Worm (Caenorhabditis elegans): ENCODE measurements around the gene W07G4.8.

W07G4.8 gene

DNA sequence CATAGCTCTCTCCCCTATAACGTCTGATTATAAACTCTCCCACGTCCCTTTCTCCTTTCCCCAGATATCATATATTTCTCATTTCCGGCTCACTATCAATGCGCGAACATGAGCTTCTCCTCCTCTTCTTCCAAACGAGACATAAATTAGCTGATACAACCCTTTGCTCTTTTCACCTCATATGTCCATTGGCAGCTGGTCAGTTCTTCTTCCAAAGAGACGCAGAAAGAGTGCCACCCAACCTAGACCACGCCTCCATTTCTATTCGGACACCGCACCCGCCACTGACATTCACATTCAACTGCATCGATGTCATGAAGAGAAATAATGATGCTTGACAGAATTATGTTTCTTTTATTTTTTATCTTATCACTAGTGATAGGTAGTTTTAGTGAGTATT, 30.6 kb downstream of the W07G4.8 start, which contains the start of gene fmi-1:
fmi-1 (plus strand) TSS at position 301 of the 400 bp plus-strand sequence.
- TF ChIP-seq ceh-18 (tag; optimal IDR thresholded peaks at IDR 0.05): no peak
- TF ChIP-seq dve-1 (tag; optimal IDR thresholded peaks at IDR 0.05): no peak
- no peak for TF ChIP-seq K09A11.1 (tag; optimal IDR thresholded peaks at IDR 0.05; ENCODE audit: insufficient read depth)
- TF ChIP-seq lin-11 (tag; optimal IDR thresholded peaks at IDR 0.05): no peak
- no peak for TF ChIP-seq odd-2 (tag; optimal IDR thresholded peaks at IDR 0.05)
- TF ChIP-seq elt-2 (tag; optimal IDR thresholded peaks at IDR 0.05): no peak
- TF ChIP-seq pqm-1 (tag; optimal IDR thresholded peaks at IDR 0.05): no peak
- TF ChIP-seq pat-9 (tag; optimal IDR thresholded peaks at IDR 0.05): no peak
- no peak for TF ChIP-seq T23F11.4 (GFP tag; optimal IDR thresholded peaks at IDR 0.05)
- TF ChIP-seq sdc-2 (tag; optimal IDR thresholded peaks at IDR 0.05): no peak
- TF ChIP-seq hlh-8 (tag; optimal IDR thresholded peaks at IDR 0.05): no peak
- no peak for TF ChIP-seq ahr-1 (tag; optimal IDR thresholded peaks at IDR 0.05)
- no peak for TF ChIP-seq npax-4 (tag; optimal IDR thresholded peaks at IDR 0.05)
- no peak for TF ChIP-seq elt-4 (tag; optimal IDR thresholded peaks at IDR 0.05)
- no peak for TF ChIP-seq nfya-1 (tag; optimal IDR thresholded peaks at IDR 0.05)
- no peak for TF ChIP-seq nhr-232 (tag; optimal IDR thresholded peaks at IDR 0.05)
- no peak for TF ChIP-seq che-1 (tag; optimal IDR thresholded peaks at IDR 0.05)
- no peak for TF ChIP-seq ceh-48 (tag; optimal IDR thresholded peaks at IDR 0.05)
- TF ChIP-seq sox-4 (tag; optimal IDR thresholded peaks at IDR 0.05): no peak
- no peak for TF ChIP-seq mec-3 (tag; optimal IDR thresholded peaks at IDR 0.05; ENCODE audit: borderline replicate concordance)

DNA sequence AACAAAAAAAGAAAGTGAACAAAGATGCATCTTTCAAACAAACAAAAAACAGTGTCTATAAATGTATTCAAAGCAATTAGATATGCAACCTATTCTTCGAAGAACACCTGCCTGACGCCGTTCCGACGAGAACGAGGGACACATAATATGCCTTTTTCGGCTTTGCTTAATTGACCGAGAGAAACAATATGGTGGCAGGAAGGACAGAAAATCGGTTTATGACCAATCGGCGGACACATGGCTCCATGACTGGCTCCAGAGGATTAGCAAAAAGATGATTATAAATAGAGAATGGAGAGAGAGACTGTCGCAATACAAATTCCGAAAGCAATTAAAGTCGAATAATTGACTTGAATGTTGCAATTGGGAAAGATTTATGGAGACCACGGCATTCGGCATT, 31.1 kb downstream of the W07G4.8 start:
- no peak for TF ChIP-seq ttx-3 (tag; optimal IDR thresholded peaks at IDR 0.05)
- peak; percentile 31 for TF ChIP-seq unc-42 (tag; optimal IDR thresholded peaks at IDR 0.05)
- peak; percentile 33 for TF ChIP-seq nfya-1 (tag; optimal IDR thresholded peaks at IDR 0.05)

DNA sequence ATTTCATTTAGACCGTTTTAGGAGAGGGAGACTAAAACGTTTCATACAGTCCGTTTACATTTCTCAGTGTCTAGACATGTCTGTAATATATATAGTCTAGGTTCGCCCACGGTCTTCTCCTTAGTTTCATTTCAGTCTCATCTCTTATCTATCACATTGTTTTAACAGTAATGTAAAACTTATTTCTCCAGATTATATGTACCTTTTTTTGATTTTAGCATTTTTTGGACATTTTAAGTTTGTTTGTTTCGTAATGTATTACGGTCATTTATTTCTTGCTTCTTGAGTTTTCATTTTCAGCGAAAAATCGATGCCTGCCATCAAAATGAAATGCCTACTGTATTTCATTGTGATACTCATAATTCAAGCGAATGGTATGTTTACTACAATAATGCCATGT, 35.5 kb downstream of the W07G4.8 start, which contains the start of gene F15B9.6:
F15B9.6 (plus strand) TSS at position 301 of the 400 bp plus-strand sequence.
- TF ChIP-seq ceh-2 (tag; optimal IDR thresholded peaks at IDR 0.05) (no peak), ztf-16 (tag; optimal IDR thresholded peaks at IDR 0.05) (no peak), ets-4 (tag; optimal IDR thresholded peaks at IDR 0.05) (no peak), ref-2 (tag; optimal IDR thresholded peaks at IDR 0.05) (no peak), ttx-3 (tag; optimal IDR thresholded peaks at IDR 0.05) (no peak), tbx-7 (tag; optimal IDR thresholded peaks at IDR 0.05) (no peak), pag-3 (tag; optimal IDR thresholded peaks at IDR 0.05; ENCODE audit: borderline replicate concordance) (no peak), gmeb-2 (tag; optimal IDR thresholded peaks at IDR 0.05) (no peak), ahr-1 (tag; optimal IDR thresholded peaks at IDR 0.05) (no peak), lin-11 (tag; optimal IDR thresholded peaks at IDR 0.05) (no peak), ceh-18 (tag; optimal IDR thresholded peaks at IDR 0.05) (no peak), nhr-11 (tag; optimal IDR thresholded peaks at IDR 0.05) (no peak), unc-86 (tag; optimal IDR thresholded peaks at IDR 0.05) (no peak), Y22D7AL.16 (tag; optimal IDR thresholded peaks at IDR 0.05) (no peak), ceh-34 (tag; optimal IDR thresholded peaks at IDR 0.05) (no peak), ceh-14 (tag; optimal IDR thresholded peaks at IDR 0.05) (no peak), T23F11.4 (GFP tag; optimal IDR thresholded peaks at IDR 0.05) (no peak), elt-2 (tag; optimal IDR thresholded peaks at IDR 0.05) (no peak), ceh-6 (GFP tag; optimal IDR thresholded peaks at IDR 0.05) (no peak), K02D7.2 (tag; optimal IDR thresholded peaks at IDR 0.05) (no peak)

ce11 chrV:13013158-13013557, 36.2 kb downstream of the W07G4.8 start, which contains the start of gene try-10:
try-10 (minus strand) TSS chrV:13013258.
- TF ChIP-seq ceh-14 (tag; optimal IDR thresholded peaks at IDR 0.05): no peak
- TF ChIP-seq pha-4 (tag; optimal IDR thresholded peaks at IDR 0.05): no peak
- TF ChIP-seq elt-2 (tag; optimal IDR thresholded peaks at IDR 0.05): no peak
- no peak for TF ChIP-seq T23F11.4 (GFP tag; optimal IDR thresholded peaks at IDR 0.05)
- no peak for TF ChIP-seq ahr-1 (tag; optimal IDR thresholded peaks at IDR 0.05)
- no peak for TF ChIP-seq pros-1 (tag; optimal IDR thresholded peaks at IDR 0.05)
- no peak for TF ChIP-seq ceh-22 (tag; optimal IDR thresholded peaks at IDR 0.05)
- no peak for TF ChIP-seq madf-2 (tag; optimal IDR thresholded peaks at IDR 0.05)
- no peak for TF ChIP-seq lin-11 (tag; optimal IDR thresholded peaks at IDR 0.05)
- no peak for TF ChIP-seq F13H6.1 (tag; optimal IDR thresholded peaks at IDR 0.05)
- TF ChIP-seq pqm-1 (tag; optimal IDR thresholded peaks at IDR 0.05): no peak
- no peak for TF ChIP-seq unc-3 (GFP tag; conservative IDR thresholded peaks at IDR 0.05)
- TF ChIP-seq unc-3 (tag; optimal IDR thresholded peaks at IDR 0.05): no peak
- TF ChIP-seq ceh-24 (tag; optimal IDR thresholded peaks at IDR 0.05): no peak
- TF ChIP-seq ceh-2 (tag; optimal IDR thresholded peaks at IDR 0.05): no peak
- TF ChIP-seq Y22D7AL.16 (tag; optimal IDR thresholded peaks at IDR 0.05): no peak
- TF ChIP-seq dve-1 (tag; optimal IDR thresholded peaks at IDR 0.05): no peak
- no peak for TF ChIP-seq nhr-232 (tag; optimal IDR thresholded peaks at IDR 0.05)
- TF ChIP-seq ceh-34 (tag; optimal IDR thresholded peaks at IDR 0.05): no peak
- no peak for TF ChIP-seq unc-86 (tag; optimal IDR thresholded peaks at IDR 0.05)

Data from whole organism, late embryonic.